Fruit fly (Drosophila melanogaster): ENCODE measurements around the gene MSAmiP.

dm6 chr3R:16819451-16820129 is 76.5 kb downstream of the MSAmiP start:
- TF ChIP-seq usp (GFP tag; optimal IDR thresholded peaks at IDR 0.05) (no peak), EcR (GFP tag; optimal IDR thresholded peaks at IDR 0.05) (no peak), CG8478 (optimal IDR thresholded peaks at IDR 0.05) (no peak), psq (optimal IDR thresholded peaks at IDR 0.05) (no peak), pan (optimal IDR thresholded peaks at IDR 0.05) (no peak)
